Worm (Caenorhabditis elegans): ENCODE results near the gene F54B11.11.

DNA sequence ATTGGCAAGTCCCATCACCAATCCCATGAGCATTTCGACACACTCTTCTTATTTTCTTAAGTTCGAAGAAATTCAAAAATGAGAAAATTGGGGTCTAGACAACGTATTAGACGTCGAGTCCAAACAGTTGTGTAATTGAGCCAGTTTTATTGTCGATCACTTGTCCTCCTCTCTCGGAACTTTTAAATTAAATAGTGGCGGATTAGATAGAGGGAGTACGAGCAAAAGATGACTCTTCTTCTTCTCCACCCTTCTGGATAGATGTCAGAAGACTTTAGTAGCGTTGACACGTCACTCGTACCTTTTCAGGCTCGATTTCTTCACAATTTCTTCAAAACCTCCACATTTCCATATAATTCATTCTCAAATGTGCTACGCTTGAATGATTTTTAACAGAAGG is 36.6 kb downstream of the F54B11.11 start:
- TF ChIP-seq blmp-1 (tag; optimal IDR thresholded peaks at IDR 0.05; ENCODE audit: insufficient read depth) (no peak), nhr-6 (tag; optimal IDR thresholded peaks at IDR 0.05) (no peak), egl-27 (tag; optimal IDR thresholded peaks at IDR 0.05) (no peak)

All from whole organism, L2 larva.